Worm (Caenorhabditis elegans): ENCODE data around the gene exos-4.1.

exos-4.1 gene

DNA sequence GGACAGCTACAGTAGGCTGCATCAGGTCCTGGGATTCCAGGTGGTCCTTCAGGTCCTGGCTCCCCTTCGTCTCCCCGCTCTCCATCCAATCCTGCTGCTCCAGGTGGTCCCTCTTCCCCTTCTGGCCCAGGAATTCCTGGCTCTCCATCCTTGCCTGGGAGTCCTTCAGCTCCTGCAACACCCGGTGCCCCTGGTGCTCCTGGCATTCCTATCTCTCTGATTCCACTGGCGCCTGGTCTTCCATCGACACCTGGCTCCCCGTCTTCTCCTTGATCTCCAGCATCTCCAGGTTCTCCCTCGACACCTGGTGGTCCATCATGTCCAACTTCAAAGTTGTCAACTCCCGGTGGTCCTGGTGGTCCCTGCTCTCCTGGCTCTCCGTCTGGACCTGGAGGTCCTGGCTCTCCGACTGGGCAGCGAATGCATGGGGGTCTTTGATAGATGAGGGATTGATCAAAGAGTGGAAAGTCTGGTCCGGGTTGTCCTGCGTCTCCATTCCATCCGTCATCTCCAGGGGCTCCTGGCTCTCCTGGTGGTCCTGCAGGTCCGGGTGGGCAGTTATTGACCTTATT, 9.0 kb upstream of the exos-4.1 start:
- peak; percentile 16 for TF ChIP-seq sptf-1 (tag; optimal IDR thresholded peaks at IDR 0.05)
- TF ChIP-seq ztf-11 (tag; optimal IDR thresholded peaks at IDR 0.05): no peak

DNA sequence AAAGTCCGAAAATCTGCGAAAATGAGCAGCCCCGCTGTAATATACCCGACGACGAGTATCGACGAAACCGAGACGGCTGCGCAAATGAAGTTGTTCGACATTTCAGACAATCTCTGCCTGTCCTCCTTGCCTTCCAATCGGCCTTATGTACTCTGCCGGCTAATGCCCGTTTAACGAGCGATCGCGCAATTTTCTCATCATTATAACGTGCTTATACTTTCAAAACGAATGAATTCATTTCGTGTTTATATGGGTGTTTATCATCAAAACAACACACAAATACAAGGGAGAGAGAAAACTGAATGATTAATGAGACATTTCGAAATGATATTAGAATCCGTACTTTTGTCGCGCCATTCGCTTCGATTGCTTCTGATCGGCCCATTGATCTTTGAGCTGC, 7.8 kb upstream of the exos-4.1 start, which contains the start of gene col-132:
TSS of gene col-132 (minus strand) at position 101 of the 400 bp plus-strand sequence.
- TF ChIP-seq nhr-12 (tag; optimal IDR thresholded peaks at IDR 0.05) (no peak), drap-1 (GFP tag; optimal IDR thresholded peaks at IDR 0.05) (no peak), mls-2 (tag; optimal IDR thresholded peaks at IDR 0.05) (no peak), sem-2 (GFP tag; optimal IDR thresholded peaks at IDR 0.05) (no peak), nhr-28 (tag; optimal IDR thresholded peaks at IDR 0.05) (no peak), ztf-11 (tag; optimal IDR thresholded peaks at IDR 0.05) (no peak), nhr-237 (tag; optimal IDR thresholded peaks at IDR 0.05) (no peak), hlh-1 (tag; optimal IDR thresholded peaks at IDR 0.05) (no peak), M03D4.4 (tag; optimal IDR thresholded peaks at IDR 0.05) (no peak), ham-2 (GFP tag; optimal IDR thresholded peaks at IDR 0.05) (no peak), lin-32 (GFP tag; optimal IDR thresholded peaks at IDR 0.05) (no peak), blmp-1 (tag; optimal IDR thresholded peaks at IDR 0.05) (no peak), cnd-1 (tag; optimal IDR thresholded peaks at IDR 0.05) (no peak), bed-3 (GFP tag; optimal IDR thresholded peaks at IDR 0.05) (no peak), unc-62 (GFP tag; optimal IDR thresholded peaks at IDR 0.05) (no peak), nhr-2 (tag; optimal IDR thresholded peaks at IDR 0.05) (no peak)

DNA sequence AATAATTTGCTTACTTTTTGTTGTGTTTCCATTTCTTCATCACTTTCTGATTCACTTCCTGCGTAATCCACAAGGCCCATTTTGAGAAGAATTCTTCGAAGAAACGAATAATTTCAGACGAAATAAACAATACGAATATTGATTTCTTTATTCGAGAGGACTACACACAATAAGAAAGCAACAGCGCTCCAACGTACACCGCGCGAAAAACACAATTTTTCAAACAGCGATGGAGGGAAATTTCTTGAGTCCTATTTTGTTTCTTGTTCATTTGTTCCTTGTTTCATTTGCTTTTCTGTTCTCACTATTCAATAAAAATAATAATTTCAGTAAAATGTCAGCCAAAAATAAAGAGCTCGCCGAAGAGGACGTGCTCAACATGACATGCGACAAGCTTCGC, 5.1 kb upstream of the exos-4.1 start, which contains the start of the genes prcc-1 and C39E9.12:
TSS of gene prcc-1 (minus strand) at position 119 of the 400 bp plus-strand sequence.
TSS of gene C39E9.12 (plus strand) at position 331 of the 400 bp plus-strand sequence.
- TF ChIP-seq nhr-28 (tag; optimal IDR thresholded peaks at IDR 0.05): no peak
- TF ChIP-seq lsy-2 (tag; optimal IDR thresholded peaks at IDR 0.05): peak; percentile 71
- no peak for TF ChIP-seq drap-1 (GFP tag; optimal IDR thresholded peaks at IDR 0.05)
- TF ChIP-seq lin-32 (GFP tag; optimal IDR thresholded peaks at IDR 0.05): no peak
- TF ChIP-seq blmp-1 (tag; optimal IDR thresholded peaks at IDR 0.05): no peak
- TF ChIP-seq hlh-1 (tag; optimal IDR thresholded peaks at IDR 0.05): peak; percentile 61
- TF ChIP-seq mep-1 (tag; optimal IDR thresholded peaks at IDR 0.05): peak; percentile 68
- no peak for TF ChIP-seq snpc-4 (tag; optimal IDR thresholded peaks at IDR 0.05)
- no peak for TF ChIP-seq mab-5 (tag; optimal IDR thresholded peaks at IDR 0.05)
- peak; percentile 33 for TF ChIP-seq unc-62 (GFP tag; optimal IDR thresholded peaks at IDR 0.05)
- no peak for TF ChIP-seq ztf-11 (tag; optimal IDR thresholded peaks at IDR 0.05)
- TF ChIP-seq unc-120 (tag; optimal IDR thresholded peaks at IDR 0.05; ENCODE audit: poor library complexity, severe bottlenecking): no peak
- TF ChIP-seq nhr-76 (tag; optimal IDR thresholded peaks at IDR 0.05): no peak
- TF ChIP-seq pha-4 (tag; optimal IDR thresholded peaks at IDR 0.05): peak; percentile 25
- no peak for TF ChIP-seq zip-8 (tag; optimal IDR thresholded peaks at IDR 0.05)
- peak; percentile 70 for TF ChIP-seq nhr-237 (tag; optimal IDR thresholded peaks at IDR 0.05)
- TF ChIP-seq ceh-39 (tag; optimal IDR thresholded peaks at IDR 0.05): peak; percentile 76
- TF ChIP-seq M03D4.4 (tag; optimal IDR thresholded peaks at IDR 0.05): no peak
- TF ChIP-seq ham-2 (GFP tag; optimal IDR thresholded peaks at IDR 0.05): no peak
- TF ChIP-seq ceh-43 (GFP tag; optimal IDR thresholded peaks at IDR 0.05): no peak
- no peak for TF ChIP-seq elt-3 (tag; optimal IDR thresholded peaks at IDR 0.05)
- no peak for TF ChIP-seq bed-3 (GFP tag; optimal IDR thresholded peaks at IDR 0.05)
- TF ChIP-seq ceh-83 (GFP tag; optimal IDR thresholded peaks at IDR 0.05): no peak

DNA sequence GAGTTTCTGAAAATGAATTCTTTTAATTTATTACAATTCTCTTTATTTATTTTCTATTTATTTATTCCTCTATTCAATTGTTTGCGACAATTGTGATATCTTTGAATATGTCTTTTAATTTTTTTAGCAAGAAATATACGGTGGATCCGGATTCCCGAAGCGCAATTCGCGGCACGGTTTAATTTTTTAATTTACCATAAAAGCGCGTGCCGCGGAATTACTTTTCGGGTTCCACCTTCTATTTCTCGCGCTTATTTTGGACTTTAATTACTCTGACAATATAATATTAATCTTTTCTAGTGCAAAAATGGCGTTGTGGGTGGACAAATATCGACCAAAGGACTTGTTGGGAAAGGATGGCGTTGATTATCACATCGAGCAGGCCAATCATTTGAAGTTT, 3.3 kb upstream of the exos-4.1 start, which contains the start of gene rfc-3:
TSS of gene rfc-3 (plus strand) at position 301 of the 400 bp plus-strand sequence.
- TF ChIP-seq mab-5 (tag; optimal IDR thresholded peaks at IDR 0.05) (no peak), sptf-1 (tag; optimal IDR thresholded peaks at IDR 0.05) (no peak), elt-1 (tag; optimal IDR thresholded peaks at IDR 0.05; ENCODE audit: borderline replicate concordance, insufficient read depth) (no peak), nhr-12 (tag; optimal IDR thresholded peaks at IDR 0.05) (no peak), mep-1 (tag; optimal IDR thresholded peaks at IDR 0.05) (no peak), unc-39 (tag; optimal IDR thresholded peaks at IDR 0.05) (no peak)

DNA sequence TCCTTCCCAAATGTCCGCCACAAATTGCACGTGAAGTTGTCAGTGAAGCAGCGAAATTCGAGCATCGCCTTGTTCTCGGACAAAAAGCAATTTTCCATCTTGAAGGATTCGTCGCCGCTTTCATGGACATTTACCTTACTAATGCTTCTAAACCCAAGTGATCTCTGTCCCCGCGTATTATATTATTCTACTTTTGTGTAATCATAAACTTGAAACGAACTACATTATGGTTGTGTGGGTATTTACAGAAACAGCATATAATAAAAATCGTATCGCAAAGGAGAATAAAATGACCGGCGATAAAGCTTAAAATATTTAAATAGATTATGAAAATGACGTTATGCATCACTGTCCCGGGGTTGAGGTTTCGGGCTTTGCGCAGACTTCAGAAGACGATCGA, 2.0 kb upstream of the exos-4.1 start:
- TF ChIP-seq elt-3 (tag; optimal IDR thresholded peaks at IDR 0.05) (no peak), ceh-83 (GFP tag; optimal IDR thresholded peaks at IDR 0.05) (no peak), lin-32 (GFP tag; optimal IDR thresholded peaks at IDR 0.05) (no peak), mls-2 (tag; optimal IDR thresholded peaks at IDR 0.05) (no peak), nhr-12 (tag; optimal IDR thresholded peaks at IDR 0.05) (no peak), ceh-43 (GFP tag; optimal IDR thresholded peaks at IDR 0.05) (no peak), nhr-237 (tag; optimal IDR thresholded peaks at IDR 0.05) (no peak), ztf-11 (tag; optimal IDR thresholded peaks at IDR 0.05) (no peak), M03D4.4 (tag; optimal IDR thresholded peaks at IDR 0.05) (no peak), sptf-1 (tag; optimal IDR thresholded peaks at IDR 0.05) (no peak), sem-2 (GFP tag; optimal IDR thresholded peaks at IDR 0.05) (no peak), drap-1 (GFP tag; optimal IDR thresholded peaks at IDR 0.05) (no peak), blmp-1 (tag; optimal IDR thresholded peaks at IDR 0.05) (no peak), ceh-39 (tag; optimal IDR thresholded peaks at IDR 0.05) (no peak), ham-2 (GFP tag; optimal IDR thresholded peaks at IDR 0.05) (no peak), hlh-1 (tag; optimal IDR thresholded peaks at IDR 0.05) (no peak), nhr-76 (tag; optimal IDR thresholded peaks at IDR 0.05) (no peak), lsy-2 (tag; optimal IDR thresholded peaks at IDR 0.05) (no peak)
